Worm (Caenorhabditis elegans): ENCODE data around the gene C48B4.13.

DNA sequence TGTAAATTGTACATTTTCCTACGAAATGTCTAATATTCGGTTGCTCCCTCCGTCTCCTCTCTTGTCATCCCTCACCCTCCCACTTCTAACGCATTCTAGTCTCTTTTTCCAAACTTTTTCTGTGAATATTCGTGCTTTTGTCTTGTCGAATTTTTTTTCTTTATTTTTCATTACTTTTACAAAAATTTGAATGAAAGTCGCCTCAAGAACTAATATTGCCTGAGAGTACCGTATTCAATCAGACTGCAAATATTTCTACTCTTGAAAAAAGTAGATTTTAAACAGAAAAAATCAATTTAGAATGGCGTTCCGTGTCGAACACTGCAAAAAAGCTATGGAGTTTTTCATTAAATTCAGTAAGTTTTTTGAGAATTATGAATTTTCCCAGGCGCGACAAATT lies 12.3 kb upstream of the C48B4.13 start, which contains the start of gene ZK1098.11:
- TF ChIP-seq ets-7 (tag; optimal IDR thresholded peaks at IDR 0.05): no peak
- no peak for TF ChIP-seq ama-1 (optimal IDR thresholded peaks at IDR 0.05)
- TF ChIP-seq tra-4 (tag; optimal IDR thresholded peaks at IDR 0.05): no peak
- no peak for TF ChIP-seq scrt-1 (GFP tag; IDR thresholded peaks at IDR 0.05)
- TF ChIP-seq aly-1 (tag; optimal IDR thresholded peaks at IDR 0.05): no peak
